Worm (Caenorhabditis elegans): Measurements from ENCODE around the gene K03B8.6.

DNA sequence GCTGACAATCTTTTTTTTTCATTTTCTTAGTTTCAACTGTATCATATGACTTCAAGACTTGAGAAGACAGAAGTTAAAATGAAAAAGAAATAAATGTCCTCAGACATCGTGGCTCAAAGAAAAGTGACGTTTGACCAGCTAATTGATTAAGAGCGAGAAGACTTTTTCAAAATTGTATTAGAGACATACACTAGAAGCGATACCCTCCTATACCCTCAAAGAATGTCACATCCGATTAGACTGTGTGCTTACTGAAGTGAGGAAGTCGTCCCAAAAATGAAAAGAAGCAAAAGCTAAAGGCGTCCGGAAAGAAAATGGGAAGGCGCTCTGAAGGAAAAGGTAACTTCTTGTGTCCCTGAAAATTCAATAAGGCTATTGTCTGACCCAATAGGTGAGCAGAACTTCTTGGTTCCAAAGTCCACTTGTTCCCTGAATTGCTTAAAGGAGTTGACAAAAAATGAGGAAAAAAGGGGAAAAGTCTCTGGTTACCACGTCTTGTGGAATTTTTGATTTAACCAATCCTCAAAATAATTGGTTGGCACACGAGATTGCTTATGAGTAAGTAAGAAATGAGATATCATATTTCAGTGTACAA lies 35.0 kb upstream of the K03B8.6 start:
- no peak for TF ChIP-seq unc-86 (tag; optimal IDR thresholded peaks at IDR 0.05)
- no peak for TF ChIP-seq nhr-28 (tag; optimal IDR thresholded peaks at IDR 0.05)
- no peak for TF ChIP-seq sptf-1 (tag; optimal IDR thresholded peaks at IDR 0.05)
- TF ChIP-seq ama-1 (optimal IDR thresholded peaks at IDR 0.05): no peak
- no peak for TF ChIP-seq fkh-10 (GFP tag; optimal IDR thresholded peaks at IDR 0.05)
- TF ChIP-seq efl-1 (optimal IDR thresholded peaks at IDR 0.05): no peak
- no peak for TF ChIP-seq efl-1 (GFP tag; optimal IDR thresholded peaks at IDR 0.05 in 1 of 2)
- TF ChIP-seq elt-2 (tag; optimal IDR thresholded peaks at IDR 0.05): no peak
- TF ChIP-seq nhr-84 (tag; optimal IDR thresholded peaks at IDR 0.05): no peak
- TF ChIP-seq nhr-237 (tag; optimal IDR thresholded peaks at IDR 0.05): no peak
- TF ChIP-seq nhr-90 (tag; optimal IDR thresholded peaks at IDR 0.05; ENCODE audit: poor library complexity): no peak

All from whole organism, L1 larva.